Worm (Caenorhabditis elegans) whole organism, L1 larva: Measurements from ENCODE around the gene cal-5.

Experiments
- C16A3.4 ChIP-seq: fragments of 150-350 bp; optimal IDR thresholded peaks from 2 replicates; lab custom pipeline; 2014; ENCODE audit warnings: missing biosample characterization, missing genetic modification characterization
- Y116A8C.19 ChIP-seq: sonication (generic microtip); optimal IDR thresholded peaks from 2 replicates; lab custom pipeline; 2016; ENCODE audit warnings: missing compliant biosample characterization, missing genetic modification characterization, borderline replicate concordance
- alr-1 ChIP-seq: fragments of 200-800 bp; sonication (Bioruptor generic); optimal IDR thresholded peaks from 2 replicates; lab custom pipeline; 2018; ENCODE audit warnings: borderline replicate concordance, mild to moderate bottlenecking, missing genetic modification characterization, missing compliant biosample characterization
- ama-1 ChIP-seq: fragments of 150-350 bp; optimal IDR thresholded peaks from 2 replicates; lab custom pipeline; 2014
- blmp-1 ChIP-seq: fragments of 150-350 bp; optimal IDR thresholded peaks from 2 replicates; lab custom pipeline; 2014; ENCODE audit warnings: missing biosample characterization, missing genetic modification characterization
- ceh-63 ChIP-seq: fragments of 200-800 bp; sonication (Bioruptor generic); optimal IDR thresholded peaks from 2 replicates; lab custom pipeline; 2018; ENCODE audit warnings: mild to moderate bottlenecking, missing genetic modification characterization, missing compliant biosample characterization
- ceh-88 ChIP-seq: fragments of 200-800 bp; sonication (Bioruptor generic); IDR thresholded peaks from 2 replicates; pipeline ENCODE4 v1.3.6; 2022; ENCODE audit warnings: missing genetic modification characterization, missing compliant biosample characterization
- ceh-90 ChIP-seq: sonication (generic microtip); optimal IDR thresholded peaks from 2 replicates; lab custom pipeline; 2016; ENCODE audit warnings: missing genetic modification characterization, missing compliant biosample characterization
- dsc-1 ChIP-seq: sonication (generic microtip); optimal IDR thresholded peaks from 2 replicates; lab custom pipeline; 2016; ENCODE audit warnings: mild to moderate bottlenecking, missing genetic modification characterization, missing compliant biosample characterization
- egl-13 ChIP-seq: sonication (generic microtip); optimal IDR thresholded peaks from 2 replicates; lab custom pipeline; 2016; ENCODE audit warnings: missing genotype, missing genetic modification reagents, missing genetic modification characterization, missing compliant biosample characterization
- egl-27 ChIP-seq, 2 experiments: fragments of 150-350 bp in 1 of 2; sonication (generic microtip); optimal IDR thresholded peaks; 3 replicates each; lab custom pipeline; 2017 to 2018; ENCODE audit warnings: missing biosample characterization in 2 of 2, missing genetic modification characterization in 2 of 2, missing genetic modification reagents in 2 of 2
- elt-3 ChIP-seq, 6 experiments: fragments of 150-350 bp in 1 of 6; sonication (generic microtip); optimal IDR thresholded peaks; 2 replicates each; lab custom pipeline; 2017 to 2018; ENCODE audit warnings: missing biosample characterization in 6 of 6, missing genetic modification characterization in 6 of 6, inconsistent platforms in 1 of 6
- ets-5 ChIP-seq: fragments of 200-800 bp; sonication (Bioruptor generic); IDR thresholded peaks from 2 replicates; pipeline ENCODE4 v1.3.6; 2022; ENCODE audit warnings: missing genetic modification characterization, missing compliant biosample characterization
- fkh-4 ChIP-seq: sonication (generic microtip); optimal IDR thresholded peaks from 2 replicates; lab custom pipeline; 2016; ENCODE audit warnings: missing compliant biosample characterization, missing genetic modification characterization, borderline replicate concordance
- hpl-2 ChIP-seq: fragments of 150-350 bp; optimal IDR thresholded peaks from 2 replicates; lab custom pipeline; 2014; ENCODE audit warnings: missing biosample characterization, missing genetic modification reagents, missing genetic modification characterization
- isw-1 ChIP-seq: fragments of 200-800 bp; sonication (Bioruptor generic); IDR thresholded peaks from 2 replicates; pipeline ENCODE4 v1.3.6; 2022; ENCODE audit warnings: missing genetic modification characterization, missing compliant biosample characterization
- lin-13 ChIP-seq: fragments of 150-350 bp; optimal IDR thresholded peaks from 2 replicates; lab custom pipeline; 2014; ENCODE audit warnings: missing biosample characterization, missing genetic modification reagents, missing genetic modification characterization
- lin-15B ChIP-seq: fragments of 150-350 bp; sonication (generic microtip); optimal IDR thresholded peaks from 3 replicates; lab custom pipeline; 2014; ENCODE audit warnings: missing biosample characterization, missing genetic modification characterization
- lin-35 ChIP-seq, 2 experiments: fragments of 150-350 bp; optimal IDR thresholded peaks; 2 replicates each; lab custom pipeline; 2014; ENCODE audit warnings: missing biosample characterization in 2 of 2, missing genetic modification characterization in 2 of 2, missing genetic modification reagents in 2 of 2
- lir-3 ChIP-seq: sonication (generic microtip); optimal IDR thresholded peaks from 2 replicates; lab custom pipeline; 2016; ENCODE audit warnings: mild to moderate bottlenecking, missing genetic modification characterization, moderate library complexity, missing compliant biosample characterization; ENCODE audit not compliant: poor library complexity
- lsy-2 ChIP-seq, 2 experiments: fragments of 150-350 bp; optimal IDR thresholded peaks; 2 replicates each; lab custom pipeline; 2014; ENCODE audit warnings: missing biosample characterization in 2 of 2, missing genetic modification characterization in 2 of 2
- mdl-1 ChIP-seq, 2 experiments: fragments of 150-350 bp; optimal IDR thresholded peaks; 2 replicates each; lab custom pipeline; 2014 to 2017; ENCODE audit warnings: missing biosample characterization in 2 of 2, missing genetic modification characterization in 2 of 2, inconsistent platforms in 1 of 2
- mep-1 ChIP-seq: fragments of 150-350 bp; optimal IDR thresholded peaks from 2 replicates; lab custom pipeline; 2014; ENCODE audit warnings: missing biosample characterization, missing genetic modification characterization
- nhr-11 ChIP-seq: fragments of 150-350 bp; optimal IDR thresholded peaks from 2 replicates; lab custom pipeline; 2014; ENCODE audit warnings: missing biosample characterization, missing genetic modification characterization
- nhr-12 ChIP-seq: sonication (generic microtip); optimal IDR thresholded peaks from 2 replicates; lab custom pipeline; 2017; ENCODE audit warnings: missing biosample characterization, missing genetic modification characterization
- nhr-19 ChIP-seq: fragments of 200-800 bp; sonication (Bioruptor generic); conservative IDR thresholded peaks from 2 replicates; pipeline ENCODE4 v1.3.6; 2022; ENCODE audit warnings: missing genetic modification characterization, missing compliant biosample characterization
- nhr-20 ChIP-seq: sonication (generic microtip); optimal IDR thresholded peaks from 2 replicates; lab custom pipeline; 2016; ENCODE audit warnings: mild to moderate bottlenecking, missing genetic modification characterization, missing compliant biosample characterization
- nhr-71 ChIP-seq: sonication (generic microtip); optimal IDR thresholded peaks from 2 replicates; lab custom pipeline; 2016; ENCODE audit warnings: mild to moderate bottlenecking, missing genetic modification characterization, moderate library complexity, missing compliant biosample characterization
- nhr-76 ChIP-seq: sonication (generic microtip); optimal IDR thresholded peaks from 2 replicates; lab custom pipeline; 2017; ENCODE audit warnings: missing biosample characterization, missing genetic modification characterization
- nhr-77 ChIP-seq: fragments of 150-350 bp; optimal IDR thresholded peaks from 2 replicates; lab custom pipeline; 2014; ENCODE audit warnings: missing biosample characterization, missing genetic modification characterization
- nhr-85 ChIP-seq: sonication (generic microtip); peaks from one replicate; lab custom pipeline; 2016; ENCODE audit warnings: missing genetic modification characterization, inconsistent platforms, missing compliant biosample characterization
- pag-3 ChIP-seq: sonication (generic microtip); optimal IDR thresholded peaks from 2 replicates; lab custom pipeline; 2017; ENCODE audit warnings: missing genetic modification characterization, mild to moderate bottlenecking, missing compliant biosample characterization, antibody characterized with exemption, borderline replicate concordance; ENCODE audit not compliant: insufficient read depth
- pax-3 ChIP-seq: fragments of 200-800 bp; sonication (Bioruptor generic); optimal IDR thresholded peaks from 2 replicates; lab custom pipeline; 2018; ENCODE audit warnings: mild to moderate bottlenecking, missing genetic modification characterization, moderate library complexity, missing compliant biosample characterization
- pqm-1 ChIP-seq: sonication (generic microtip); optimal IDR thresholded peaks from 3 replicates; lab custom pipeline; 2017; ENCODE audit warnings: missing biosample characterization, missing genetic modification characterization
- skn-1 ChIP-seq: fragments of 150-350 bp; optimal IDR thresholded peaks from 2 replicates; lab custom pipeline; 2014; ENCODE audit warnings: missing biosample characterization, missing genetic modification characterization
- sox-4 ChIP-seq: sonication (generic microtip); optimal IDR thresholded peaks from 2 replicates; lab custom pipeline; 2016; ENCODE audit warnings: missing genetic modification characterization, missing compliant biosample characterization
- sptf-1 ChIP-seq: fragments of 150-350 bp; optimal IDR thresholded peaks from 2 replicates; lab custom pipeline; 2014; ENCODE audit warnings: missing biosample characterization, missing genetic modification characterization
- sup-37 ChIP-seq: fragments of 200-800 bp; sonication (Bioruptor generic); optimal IDR thresholded peaks from 2 replicates; lab custom pipeline; 2018; ENCODE audit warnings: mild to moderate bottlenecking, missing genetic modification characterization, missing compliant biosample characterization
- tbx-2 ChIP-seq: sonication (generic microtip); optimal IDR thresholded peaks from 2 replicates; lab custom pipeline; 2016; ENCODE audit warnings: missing genetic modification characterization, missing compliant biosample characterization
- unc-130 ChIP-seq: fragments of 150-350 bp; optimal IDR thresholded peaks from 2 replicates; lab custom pipeline; 2017; ENCODE audit warnings: missing biosample characterization, missing genetic modification characterization, inconsistent platforms
- unc-98 ChIP-seq: fragments of 200-800 bp; sonication (Bioruptor generic); IDR thresholded peaks from 2 replicates; pipeline ENCODE4 v1.3.6; 2022; ENCODE audit warnings: missing genetic modification characterization, missing compliant biosample characterization
- vab-15 ChIP-seq: sonication (generic microtip); optimal IDR thresholded peaks from 2 replicates; lab custom pipeline; 2017; ENCODE audit warnings: missing genotype, mild to moderate bottlenecking, missing genetic modification characterization, missing compliant biosample characterization
- zag-1 ChIP-seq: fragments of 150-350 bp; optimal IDR thresholded peaks from 2 replicates; lab custom pipeline; 2014; ENCODE audit warnings: missing biosample characterization, missing genetic modification characterization
- zip-4 ChIP-seq: fragments of 200-800 bp; sonication (Bioruptor generic); optimal IDR thresholded peaks from 2 replicates; lab custom pipeline; 2018; ENCODE audit warnings: mild to moderate bottlenecking, missing genetic modification characterization, moderate library complexity, missing compliant biosample characterization
- ztf-11 ChIP-seq, 2 experiments: sonication (generic microtip); optimal IDR thresholded peaks; 2 replicates each; lab custom pipeline; 2016 to 2017; ENCODE audit warnings: missing genetic modification characterization in 2 of 2, missing biosample characterization in 1 of 2, missing compliant biosample characterization in 1 of 2

cal-5 gene

DNA sequence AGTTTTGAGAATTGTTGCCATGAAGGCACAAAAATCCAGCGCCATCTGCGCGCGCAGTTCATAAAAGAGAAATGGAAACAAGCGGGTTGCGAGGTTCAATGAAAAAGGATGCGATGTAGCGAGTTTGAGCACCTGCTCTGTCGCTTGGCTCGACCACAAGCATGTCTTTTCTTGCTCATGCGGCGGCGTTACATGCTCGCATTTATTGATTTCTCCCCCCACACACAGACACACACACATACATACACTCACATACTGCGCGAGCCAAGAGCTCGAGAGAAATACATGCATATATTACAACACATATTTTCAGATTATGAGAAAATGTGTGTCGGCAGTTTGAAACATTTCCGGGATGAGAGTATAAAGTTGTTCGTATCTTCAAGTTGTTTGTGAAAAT lies 44.0 kb upstream of the cal-5 start (continued):
- TF ChIP-seq lin-13 (GFP tag; lab: Kevin White, UChicago) (no peak), nhr-19 (0 out of 2 replicates have a peak, but pooled peaks have one; percentile 11), pax-3 (tag; lab: Kevin White, UChicago) (no peak), isw-1 (GFP tag; lab: Robert Waterston, UW) (no peak)

DNA sequence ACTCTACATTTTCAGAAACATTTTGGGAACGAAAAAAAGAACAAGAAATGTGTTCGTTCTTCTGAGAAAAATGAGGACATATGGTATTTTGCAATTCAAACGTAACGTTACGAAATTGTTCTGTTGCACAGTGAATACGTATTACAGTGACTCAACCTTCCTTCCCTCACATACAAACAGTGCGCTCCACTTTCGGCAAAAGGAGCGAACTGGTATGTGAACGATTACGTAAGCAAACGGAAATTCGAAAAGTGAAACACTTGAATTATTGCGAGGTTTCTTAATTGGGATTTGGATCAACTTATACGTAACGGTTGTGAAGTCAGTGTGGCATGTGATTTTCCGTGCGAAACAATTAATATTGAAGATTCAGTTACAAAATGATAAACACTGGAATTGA lies 43.0 kb upstream of the cal-5 start:
- no peak for TF ChIP-seq alr-1 (tag; lab: Kevin White, UChicago)
- TF ChIP-seq blmp-1, result peak; percentile 64
- peak; percentile 32 for TF ChIP-seq dsc-1 (tag; lab: Kevin White, UChicago)

DNA sequence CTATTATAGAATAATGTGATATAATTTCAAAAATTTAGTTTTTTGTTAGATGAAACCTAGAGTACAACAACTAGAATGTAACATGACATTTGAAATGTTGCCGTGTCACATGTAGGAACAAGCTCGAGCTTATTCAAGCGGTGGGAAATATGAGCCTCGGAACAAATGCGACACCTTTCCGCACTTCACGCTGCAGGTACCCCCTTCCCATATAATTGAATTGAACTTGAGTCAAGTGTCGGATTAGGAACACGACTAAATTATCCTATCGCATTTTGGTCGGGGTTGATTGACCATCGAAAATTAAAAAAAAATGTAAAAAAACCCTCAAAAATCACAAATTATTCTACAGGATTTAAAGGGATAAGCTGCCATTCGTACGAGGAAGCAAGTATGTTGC lies 42.4 kb upstream of the cal-5 start:
- TF ChIP-seq C16A3.4 (no peak), ama-1 (lab: Kevin White, UChicago) (peak; percentile 37)

DNA sequence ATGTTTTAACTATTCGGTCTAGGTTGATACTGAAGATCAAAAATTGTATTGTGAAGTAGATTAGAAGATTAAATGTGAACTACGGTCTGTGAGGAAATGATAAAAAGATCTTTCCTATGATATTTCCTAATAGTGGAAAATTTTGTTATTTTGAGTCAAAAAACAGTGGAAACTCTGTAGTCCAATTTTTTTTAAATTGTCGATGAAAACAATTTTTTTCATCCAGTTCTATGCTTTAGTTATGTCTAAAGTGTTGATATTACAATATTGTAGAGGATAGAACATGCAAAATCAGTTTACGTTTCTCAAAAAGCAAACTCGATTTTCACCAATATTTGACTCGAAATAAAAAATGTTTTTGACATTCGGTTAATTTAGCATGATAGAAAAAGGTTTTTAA lies 41.9 kb upstream of the cal-5 start:
- TF ChIP-seq tbx-2 (no peak), nhr-12 (tag; lab: Kevin White, UChicago) (no peak), C16A3.4 (no peak), egl-27 (tag; optimal IDR thresholded peaks at IDR 0.05; lab: Kevin White, UChicago) (no peak), ztf-11 (tag; optimal IDR thresholded peaks at IDR 0.05; lab: Kevin White, UChicago) (no peak), pag-3 (tag; lab: Kevin White, UChicago) (no peak), lin-15B (tag; lab: Kevin White, UChicago) (no peak), pax-3 (tag; lab: Kevin White, UChicago) (no peak), nhr-11 (no peak), isw-1 (GFP tag; lab: Robert Waterston, UW) (no peak), lir-3 (no peak)

DNA sequence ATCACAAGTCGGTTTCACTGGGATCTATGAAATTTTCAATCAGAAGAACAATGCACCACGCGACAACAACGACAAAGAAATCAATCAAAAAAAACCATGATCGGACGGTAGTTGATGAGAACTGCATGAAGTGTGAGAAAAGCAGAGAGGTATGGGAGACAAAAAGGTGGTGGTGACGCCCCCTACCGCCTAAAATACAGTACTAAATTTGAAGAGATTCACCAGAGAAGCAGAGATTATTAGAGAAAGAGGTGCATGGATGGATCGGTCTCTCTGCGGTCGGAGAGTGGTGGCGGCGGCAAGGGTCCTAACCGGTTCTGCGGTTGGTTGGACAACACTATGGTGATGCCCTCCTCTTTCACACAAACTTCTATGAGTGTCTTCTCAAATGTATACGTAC lies 41.5 kb upstream of the cal-5 start:
- peak in 1 of 2 experiments; percentile 68 for TF ChIP-seq mdl-1 (tag; optimal IDR thresholded peaks at IDR 0.05; lab: Kevin White, UChicago)
- no peak for TF ChIP-seq nhr-76 (tag; lab: Kevin White, UChicago)
- TF ChIP-seq ceh-88 (GFP tag; lab: Robert Waterston, UW), result no peak
- TF ChIP-seq vab-15, result no peak
- peak; percentile 80 for TF ChIP-seq nhr-71
- TF ChIP-seq nhr-20, result peak; percentile 83
- TF ChIP-seq mep-1, result peak; percentile 48
- TF ChIP-seq zag-1, result no peak
- peak; percentile 47 for TF ChIP-seq nhr-19
- TF ChIP-seq sptf-1, result no peak
- TF ChIP-seq Y116A8C.19 (tag; lab: Kevin White, UChicago), result no peak
- no peak for TF ChIP-seq egl-27 (tag; optimal IDR thresholded peaks at IDR 0.05; lab: Kevin White, UChicago)
- TF ChIP-seq zip-4 (GFP tag; lab: Kevin White, UChicago), result no peak
- peak; percentile 60 for TF ChIP-seq tbx-2
- peak; percentile 99 for TF ChIP-seq nhr-85
- TF ChIP-seq unc-98 (GFP tag; lab: Robert Waterston, UW), result no peak
- TF ChIP-seq hpl-2 (GFP tag; lab: Kevin White, UChicago), result no peak
- TF ChIP-seq ets-5 (GFP tag; lab: Robert Waterston, UW), result no peak
- TF ChIP-seq lsy-2 (tag; optimal IDR thresholded peaks at IDR 0.05; lab: Kevin White, UChicago), result peak; percentile 26 to 58
- TF ChIP-seq sup-37 (GFP tag; lab: Kevin White, UChicago), result no peak
- TF ChIP-seq ceh-90 (tag; lab: Kevin White, UChicago), result no peak
- peak; percentile 30 for TF ChIP-seq C16A3.4
- TF ChIP-seq egl-13 (tag; lab: Kevin White, UChicago), result no peak
- TF ChIP-seq unc-130, result no peak
- no peak for TF ChIP-seq sox-4
- no peak for TF ChIP-seq fkh-4 (tag; lab: Kevin White, UChicago)
- peak; percentile 22 for TF ChIP-seq nhr-77 (tag; lab: Kevin White, UChicago)
- TF ChIP-seq elt-3 (tag; optimal IDR thresholded peaks at IDR 0.05; lab: Kevin White, UChicago), result peak in 3 of 6 experiments; percentile 16 to 82 (median 51)
- no peak for TF ChIP-seq lin-13 (GFP tag; lab: Kevin White, UChicago)
- TF ChIP-seq skn-1 (tag; lab: Kevin White, UChicago), result peak; percentile 28
- TF ChIP-seq pqm-1, result no peak
- TF ChIP-seq nhr-12 (tag; lab: Kevin White, UChicago), result no peak
- peak in 1 of 2 experiments; percentile 67 for TF ChIP-seq lin-35 (GFP tag; optimal IDR thresholded peaks at IDR 0.05; lab: Kevin White, UChicago)
- TF ChIP-seq ceh-63 (GFP tag; lab: Kevin White, UChicago), result no peak
